Worm (Caenorhabditis elegans): Measurements from ENCODE around the gene R03A10.5.

- no peak for TF ChIP-seq nhr-28 (tag; optimal IDR thresholded peaks at IDR 0.05)
- TF ChIP-seq nhr-77 (tag; optimal IDR thresholded peaks at IDR 0.05): no peak
- no peak for TF ChIP-seq fkh-10 (GFP tag; optimal IDR thresholded peaks at IDR 0.05)
- TF ChIP-seq nhr-237 (tag; optimal IDR thresholded peaks at IDR 0.05): no peak
- no peak for TF ChIP-seq lin-15B (tag; optimal IDR thresholded peaks at IDR 0.05)
- TF ChIP-seq ztf-11 (tag; optimal IDR thresholded peaks at IDR 0.05): no peak
These were observed 22.7 kb upstream of the R03A10.5 start for ce11 chrX:15423708-15424423.

Data from whole organism, L3 larva.